Fruit fly (Drosophila melanogaster) whole organism, embryonic: Measurements from ENCODE around the gene CG13634.

ENCODE experiments used
- CG10431 ChIP-seq: fragments of 200-800 bp; sonication (Bioruptor generic); optimal IDR thresholded peaks from 3 replicates; lab custom pipeline; 2018; ENCODE audit warnings: missing biosample characterization, mild to moderate bottlenecking, missing genetic modification characterization
- CG11723 ChIP-seq: fragments of 200-800 bp; sonication (Bioruptor generic); optimal IDR thresholded peaks from 2 replicates; lab custom pipeline; 2017; ENCODE audit warnings: missing biosample characterization, mild to moderate bottlenecking, missing genetic modification characterization
- CG12744 ChIP-seq: fragments of 200-800 bp; sonication (Bioruptor generic); optimal IDR thresholded peaks from 2 replicates; lab custom pipeline; 2016; ENCODE audit warnings: missing biosample characterization, missing genetic modification characterization
- CG17829 ChIP-seq: fragments of 200-800 bp; optimal IDR thresholded peaks from 2 replicates; lab custom pipeline; 2019; ENCODE audit warnings: missing biosample characterization, mild to moderate bottlenecking, missing genetic modification characterization, moderate library complexity
- CG2120 ChIP-seq: fragments of 200-800 bp; sonication (Bioruptor generic); optimal IDR thresholded peaks from 3 replicates; lab custom pipeline; 2016; ENCODE audit warnings: missing biosample characterization, missing genetic modification characterization
- CG2129 ChIP-seq: fragments of 200-800 bp; sonication (Bioruptor generic); IDR thresholded peaks from 2 replicates; pipeline ENCODE4 v1.3.6; 2022; ENCODE audit warnings: missing biosample characterization, missing genetic modification characterization; ENCODE audit not compliant: partially characterized antibody
- CG2199 ChIP-seq: fragments of 200-800 bp; sonication (Bioruptor generic); IDR thresholded peaks from 3 replicates; pipeline ENCODE4 v1.3.6; 2022; ENCODE audit warnings: missing biosample characterization, missing genetic modification characterization
- CG2875 ChIP-seq: fragments of 200-800 bp; sonication (Bioruptor generic); optimal IDR thresholded peaks from 2 replicates; lab custom pipeline; 2017; ENCODE audit warnings: missing biosample characterization, mild to moderate bottlenecking, missing genetic modification characterization, missing genetic modification reagents
- CG30431 ChIP-seq: fragments of 200-800 bp; sonication (Bioruptor generic); optimal IDR thresholded peaks from 2 replicates; lab custom pipeline; 2017; ENCODE audit warnings: missing biosample characterization, missing genetic modification characterization
- CG34376 ChIP-seq: fragments of 200-800 bp; sonication (Bioruptor generic); optimal IDR thresholded peaks from 2 replicates; lab custom pipeline; 2018; ENCODE audit warnings: missing biosample characterization, mild to moderate bottlenecking, missing genetic modification characterization
- CG7786 ChIP-seq: fragments of 200-800 bp; sonication (Bioruptor generic); optimal IDR thresholded peaks from 2 replicates; lab custom pipeline; 2016; ENCODE audit warnings: missing biosample characterization, missing genetic modification characterization
- CG7963 ChIP-seq: fragments of 200-800 bp; sonication (Bioruptor generic); IDR thresholded peaks from 3 replicates; pipeline ENCODE4 v1.3.6; 2022; ENCODE audit warnings: missing biosample characterization, missing genetic modification characterization; ENCODE audit not compliant: partially characterized antibody
- CG9215 ChIP-seq: fragments of 200-800 bp; sonication (Bioruptor generic); IDR thresholded peaks from 2 replicates; pipeline ENCODE4 v1.3.6; 2022; ENCODE audit warnings: missing biosample characterization, missing genetic modification characterization
- CG9437 ChIP-seq: fragments of 200-800 bp; sonication (Bioruptor generic); optimal IDR thresholded peaks from 2 replicates; lab custom pipeline; 2018; ENCODE audit warnings: missing biosample characterization, mild to moderate bottlenecking, missing genetic modification characterization
- D19A ChIP-seq: fragments of 200-800 bp; optimal IDR thresholded peaks from 3 replicates; lab custom pipeline; 2019; ENCODE audit warnings: missing biosample characterization, mild to moderate bottlenecking, missing genetic modification characterization, moderate library complexity
- Dref ChIP-seq: fragments of 200-800 bp; sonication (Bioruptor generic); IDR thresholded peaks from 2 replicates; pipeline ENCODE4 v1.3.6; 2022; ENCODE audit warnings: missing biosample characterization, missing genetic modification characterization
- Hey ChIP-seq: fragments of 200-800 bp; sonication (Bioruptor generic); optimal IDR thresholded peaks from 3 replicates; lab custom pipeline; 2018; ENCODE audit warnings: missing biosample characterization, mild to moderate bottlenecking, missing genetic modification characterization
- Hr3 ChIP-seq: fragments of 200-800 bp; sonication (Bioruptor generic); optimal IDR thresholded peaks from 3 replicates; lab custom pipeline; 2016; ENCODE audit warnings: missing biosample characterization, missing genetic modification characterization
- Jarid2 ChIP-seq: fragments of 200-800 bp; sonication (Bioruptor generic); optimal IDR thresholded peaks from 3 replicates; lab custom pipeline; 2017; ENCODE audit warnings: mild to moderate bottlenecking, missing biosample characterization, missing genetic modification reagents, missing genetic modification characterization
- Lim3 ChIP-seq: fragments of 200-800 bp; sonication (Bioruptor generic); IDR thresholded peaks from 2 replicates; pipeline ENCODE4 v1.3.6; 2022; ENCODE audit warnings: missing biosample characterization, missing genetic modification characterization
- MBD-R2 ChIP-seq: fragments of 200-800 bp; sonication (Bioruptor generic); IDR thresholded peaks from 2 replicates; pipeline ENCODE4 v1.3.6; 2022; ENCODE audit warnings: missing biosample characterization, missing genetic modification characterization
- Mrtf ChIP-seq: fragments of 200-800 bp; sonication (Bioruptor generic); IDR thresholded peaks from 3 replicates; pipeline ENCODE4 v1.3.6; 2022; ENCODE audit warnings: missing biosample characterization, missing genetic modification characterization
- Opbp ChIP-seq: fragments of 200-800 bp; sonication (Bioruptor generic); IDR thresholded peaks from 3 replicates; pipeline ENCODE4 v1.3.6; 2022; ENCODE audit warnings: missing biosample characterization, missing genetic modification characterization; ENCODE audit not compliant: partially characterized antibody
- Spps ChIP-seq: fragments of 200-800 bp; sonication (Bioruptor generic); optimal IDR thresholded peaks from 2 replicates; lab custom pipeline; 2018; ENCODE audit warnings: missing biosample characterization, mild to moderate bottlenecking, missing genetic modification characterization
- Stat92E ChIP-seq, 3 experiments: fragments of >200 bp in 2 of 3; fragments of 200-800 bp in 1 of 3; sonication (Bioruptor generic) in 1 of 3; optimal IDR thresholded peaks; 2 replicates each; lab custom pipeline; 2017 to 2019; ENCODE audit warnings: missing biosample characterization in 3 of 3, missing genetic modification characterization in 3 of 3, mild to moderate bottlenecking in 1 of 3, moderate library complexity in 1 of 3
- Vsx1 ChIP-seq: fragments of 200-800 bp; sonication (Bioruptor generic); optimal IDR thresholded peaks from 2 replicates; lab custom pipeline; 2017; ENCODE audit warnings: missing biosample characterization, mild to moderate bottlenecking, missing genetic modification characterization, missing genetic modification reagents
- ac ChIP-seq: fragments of 200-800 bp; sonication (Bioruptor generic); optimal IDR thresholded peaks from 3 replicates; lab custom pipeline; 2017; ENCODE audit warnings: missing biosample characterization, mild to moderate bottlenecking, missing genetic modification characterization
- al ChIP-seq: fragments of 200-800 bp; sonication (Bioruptor generic); IDR thresholded peaks from 2 replicates; pipeline ENCODE4 v1.3.6; 2022; ENCODE audit warnings: missing biosample characterization, missing genetic modification characterization
- chm ChIP-seq: fragments of 200-800 bp; sonication (Bioruptor generic); IDR thresholded peaks from 2 replicates; pipeline ENCODE4 v1.3.6; 2022; ENCODE audit warnings: missing biosample characterization, missing genetic modification characterization
- ci ChIP-seq: fragments of 200-800 bp; sonication (Bioruptor generic); IDR thresholded peaks from 3 replicates; pipeline ENCODE4 v1.3.6; 2022; ENCODE audit warnings: missing biosample characterization, missing genetic modification characterization
- croc ChIP-seq: fragments of 200-800 bp; sonication (Bioruptor generic); conservative IDR thresholded peaks from 3 replicates; pipeline ENCODE4 v1.3.6; 2022; ENCODE audit warnings: missing biosample characterization, missing genetic modification characterization
- dm ChIP-seq: fragments of 200-800 bp; sonication (Bioruptor generic); optimal IDR thresholded peaks from 3 replicates; lab custom pipeline; 2016; ENCODE audit warnings: missing biosample characterization, missing genetic modification characterization
- dmrt99B ChIP-seq: fragments of 200-800 bp; sonication (Bioruptor generic); optimal IDR thresholded peaks from 2 replicates; lab custom pipeline; 2018; ENCODE audit warnings: missing biosample characterization, mild to moderate bottlenecking, missing genetic modification characterization, moderate library complexity
- emc ChIP-seq: fragments of 200-800 bp; sonication (Bioruptor generic); optimal IDR thresholded peaks from 2 replicates; lab custom pipeline; 2016; ENCODE audit warnings: missing biosample characterization, missing genetic modification characterization
- esg ChIP-seq: fragments of 200-800 bp; sonication (Bioruptor generic); conservative IDR thresholded peaks from 2 replicates; pipeline ENCODE4 v1.3.6; 2022; ENCODE audit warnings: missing biosample characterization, missing genetic modification characterization
- ewg ChIP-seq: fragments of 200-800 bp; sonication (Bioruptor generic); optimal IDR thresholded peaks from 3 replicates; lab custom pipeline; 2017; ENCODE audit warnings: mild to moderate bottlenecking, missing biosample characterization, missing genetic modification reagents, missing genetic modification characterization
- hbn ChIP-seq: fragments of 200-800 bp; sonication (Bioruptor generic); IDR thresholded peaks from 2 replicates; pipeline ENCODE4 v1.3.6; 2022; ENCODE audit warnings: missing biosample characterization, missing genetic modification characterization; ENCODE audit not compliant: partially characterized antibody
- klu ChIP-seq: fragments of 200-800 bp; sonication (Bioruptor generic); IDR thresholded peaks from 2 replicates; pipeline ENCODE4 v1.3.6; 2022; ENCODE audit warnings: missing biosample characterization, missing genetic modification characterization
- lbe ChIP-seq: fragments of 200-800 bp; sonication (Bioruptor generic); optimal IDR thresholded peaks from 2 replicates; lab custom pipeline; 2016; ENCODE audit warnings: missing biosample characterization, mild to moderate bottlenecking, missing genetic modification characterization
- lola ChIP-seq, 3 experiments: fragments of >200 bp in 2 of 3; fragments of 200-800 bp in 1 of 3; sonication (Bioruptor generic) in 1 of 3; optimal IDR thresholded peaks; 2 replicates each; lab custom pipeline; 2017 to 2019; ENCODE audit warnings: missing biosample characterization in 3 of 3, missing genetic modification characterization in 3 of 3, mild to moderate bottlenecking in 1 of 3, moderate library complexity in 1 of 3
- nmo ChIP-seq: fragments of 200-800 bp; sonication (Bioruptor generic); optimal IDR thresholded peaks from 2 replicates; lab custom pipeline; 2018; ENCODE audit warnings: missing biosample characterization, mild to moderate bottlenecking, missing genetic modification characterization, moderate library complexity
- nom ChIP-seq: fragments of 200-800 bp; sonication (Bioruptor generic); optimal IDR thresholded peaks from 2 replicates; lab custom pipeline; 2017; ENCODE audit warnings: missing biosample characterization, missing genetic modification characterization, mild to moderate bottlenecking, moderate library complexity, missing genetic modification reagents
- oc ChIP-seq: fragments of 200-800 bp; sonication (Bioruptor generic); optimal IDR thresholded peaks from 2 replicates; lab custom pipeline; 2018; ENCODE audit warnings: missing biosample characterization, mild to moderate bottlenecking, missing genetic modification characterization, moderate library complexity
- org-1 ChIP-seq: fragments of 200-800 bp; sonication (Bioruptor generic); optimal IDR thresholded peaks from 2 replicates; lab custom pipeline; 2017; ENCODE audit warnings: missing biosample characterization, missing genetic modification characterization
- psq ChIP-seq: fragments of 200-800 bp; sonication (Bioruptor generic); optimal IDR thresholded peaks from 2 replicates; lab custom pipeline; 2017; ENCODE audit warnings: missing biosample characterization, missing genetic modification characterization
- ranshi ChIP-seq: fragments of 200-800 bp; sonication (Bioruptor generic); IDR thresholded peaks from 2 replicates; pipeline ENCODE4 v1.3.6; 2022; ENCODE audit warnings: missing biosample characterization, missing genetic modification characterization
- repo ChIP-seq: fragments of 200-800 bp; sonication (Bioruptor generic); optimal IDR thresholded peaks from 2 replicates; lab custom pipeline; 2016; ENCODE audit warnings: missing biosample characterization, missing genetic modification characterization
- row ChIP-seq: fragments of 200-800 bp; sonication (Bioruptor generic); IDR thresholded peaks from 3 replicates; pipeline ENCODE4 v1.3.6; 2022; ENCODE audit warnings: missing biosample characterization, missing genetic modification characterization

The CG13634 gene

DNA sequence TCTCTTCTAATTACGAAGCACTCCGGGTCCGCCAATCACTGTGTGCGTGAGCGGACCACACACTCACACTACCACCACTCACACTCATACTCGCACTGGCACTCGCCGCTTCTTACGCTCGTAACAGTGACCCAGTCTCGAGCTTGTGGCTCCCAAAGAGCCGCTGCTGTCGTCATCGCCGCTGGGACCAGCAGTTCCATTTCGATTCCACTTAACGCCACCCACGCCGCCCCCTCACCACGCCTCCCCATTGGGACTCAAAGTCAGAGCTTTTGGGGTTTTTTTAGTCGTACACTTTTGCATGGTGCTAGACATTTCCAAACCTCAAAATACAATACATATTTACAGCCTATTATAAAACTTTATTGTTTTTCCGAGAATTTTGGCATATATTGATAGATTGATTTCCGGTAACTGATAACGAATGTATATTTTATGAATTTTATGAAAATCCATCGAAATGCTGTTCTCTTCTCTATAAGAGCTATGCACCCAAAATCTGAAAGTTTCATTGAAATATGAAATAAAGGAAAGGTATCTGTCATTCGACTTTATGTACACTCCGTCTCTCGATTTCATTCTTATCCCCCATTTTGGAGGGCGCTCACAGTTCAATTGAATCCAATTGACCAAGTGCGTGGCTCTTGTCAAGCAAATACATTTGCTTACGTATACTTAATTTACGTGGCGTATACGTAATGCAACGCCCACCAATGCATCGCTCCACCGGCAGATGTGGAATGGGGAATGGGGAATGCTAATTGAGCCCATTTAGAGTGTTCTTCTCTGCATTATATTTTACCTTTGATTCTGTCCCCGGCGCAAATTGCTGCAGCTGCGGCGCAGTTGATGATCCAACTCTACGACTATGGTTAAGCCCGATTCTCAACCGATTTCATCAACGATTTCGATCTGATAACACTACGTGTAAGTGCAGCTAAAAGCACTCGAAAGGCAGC is 18.4 kb downstream of the CG13634 start, which contains the start of gene CG42331 (continued):
- TF ChIP-seq CG34376 (GFP tag; lab: Kevin White, UChicago) = peak; percentile 80
- peak; percentile 6 for TF ChIP-seq psq (GFP tag; lab: Kevin White, UChicago)
- no peak for TF ChIP-seq CG9215 (GFP tag; lab: Robert Waterston, UW)
- TF ChIP-seq Hr3 (GFP tag; lab: Kevin White, UChicago) = peak; percentile 46
- TF ChIP-seq Stat92E (GFP tag; optimal IDR thresholded peaks at IDR 0.05; lab: Kevin White, UChicago) = no peak
- peak; percentile 45; the same call in 2 of the 3 replicates for TF ChIP-seq ci (GFP tag; lab: Robert Waterston, UW)
- TF ChIP-seq ranshi = peak; percentile 44; the same call in 1 of the 2 replicates
- peak; percentile 14 for TF ChIP-seq CG11723 (GFP tag; lab: Kevin White, UChicago)
- peak; percentile 84 for TF ChIP-seq dmrt99B
- TF ChIP-seq ewg (GFP tag; lab: Kevin White, UChicago) = peak; percentile 15
- TF ChIP-seq chm = peak; percentile 18; the same call in 1 of the 2 replicates
- TF ChIP-seq ac = no peak
- TF ChIP-seq CG2875 = peak; percentile 42
- no peak for TF ChIP-seq lbe (GFP tag; lab: Kevin White, UChicago)
- TF ChIP-seq CG30431 (GFP tag; lab: Kevin White, UChicago) = peak; percentile 26
- TF ChIP-seq CG7963 = no peak
- TF ChIP-seq CG2120 (GFP tag; lab: Kevin White, UChicago) = peak; percentile 78
- TF ChIP-seq Spps (tag; lab: Kevin White, UChicago) = no peak
- peak; percentile 44 for TF ChIP-seq org-1 (GFP tag; lab: Kevin White, UChicago)
- peak; percentile 13 for TF ChIP-seq oc (tag; lab: Kevin White, UChicago)
- TF ChIP-seq CG9437 = peak; percentile 66
- TF ChIP-seq Mrtf = no peak
- TF ChIP-seq CG17829 (tag; lab: Kevin White, UChicago) = peak; percentile 42
- peak; percentile 7 for TF ChIP-seq Vsx1 (GFP tag; lab: Kevin White, UChicago)
- no peak for TF ChIP-seq Opbp (GFP tag; lab: Robert Waterston, UW)
- peak; percentile 64 for TF ChIP-seq klu (GFP tag; lab: Robert Waterston, UW)
- TF ChIP-seq al (GFP tag; lab: Robert Waterston, UW) = peak; percentile 48; the same call in 1 of the 2 replicates
- TF ChIP-seq CG10431 (GFP tag; lab: Kevin White, UChicago) = no peak
- peak; percentile 37; the same call in 2 of the 3 replicates for TF ChIP-seq croc (GFP tag; lab: Robert Waterston, UW)
- peak; percentile 82 for TF ChIP-seq row (GFP tag; lab: Robert Waterston, UW)
- no peak for TF ChIP-seq lola (GFP tag; optimal IDR thresholded peaks at IDR 0.05; lab: Kevin White, UChicago)
- no peak for TF ChIP-seq dm (GFP tag; lab: Kevin White, UChicago)
- TF ChIP-seq hbn (GFP tag; lab: Robert Waterston, UW) = no peak
- peak; percentile 11 for TF ChIP-seq CG12744 (GFP tag; lab: Kevin White, UChicago)
- TF ChIP-seq Dref (GFP tag; lab: Robert Waterston, UW) = no peak
- peak; percentile 27 for TF ChIP-seq esg
- TF ChIP-seq repo (GFP tag; lab: Kevin White, UChicago) = no peak
- TF ChIP-seq nom (GFP tag; lab: Kevin White, UChicago) = no peak
- TF ChIP-seq emc (GFP tag; lab: Kevin White, UChicago) = peak; percentile 5
- peak; percentile 63 for TF ChIP-seq nmo (GFP tag; lab: Kevin White, UChicago)
- TF ChIP-seq Hey (tag; lab: Kevin White, UChicago) = peak; percentile 95
- TF ChIP-seq MBD-R2 (GFP tag; lab: Robert Waterston, UW) = peak; percentile 32; the same call in 1 of the 2 replicates
- TF ChIP-seq D19A (tag; lab: Kevin White, UChicago) = peak; percentile 98
- TF ChIP-seq CG2199 (GFP tag; lab: Robert Waterston, UW) = no peak
- TF ChIP-seq CG2129 (GFP tag; lab: Robert Waterston, UW) = no peak
- TF ChIP-seq Lim3 = no peak
- no peak for TF ChIP-seq Jarid2
- TF ChIP-seq CG7786 = peak; percentile 60
